Fruit fly (Drosophila melanogaster) whole organism, embryonic: Measurements from ENCODE around the gene Vti1a.

Experiments
- CG1024 ChIP-seq: fragments of 200-800 bp; sonication (Bioruptor generic); IDR thresholded peaks from 2 replicates; pipeline ENCODE4 v1.3.6; 2022; ENCODE audit warnings: missing biosample characterization, missing genetic modification characterization
- CG11696 ChIP-seq: fragments of 200-800 bp; sonication (Bioruptor generic); IDR thresholded peaks from 2 replicates; pipeline ENCODE4 v1.3.6; 2022; ENCODE audit warnings: missing biosample characterization, missing genetic modification characterization
- CG12391 ChIP-seq: fragments of 200-800 bp; sonication (Bioruptor generic); optimal IDR thresholded peaks from 3 replicates; lab custom pipeline; 2018; ENCODE audit warnings: missing biosample characterization, mild to moderate bottlenecking, missing genetic modification characterization, moderate library complexity
- CG12659 ChIP-seq: fragments of 200-800 bp; sonication (Bioruptor generic); optimal IDR thresholded peaks from 3 replicates; lab custom pipeline; 2017; ENCODE audit warnings: mild to moderate bottlenecking, missing biosample characterization, missing genetic modification reagents, missing genetic modification characterization
- CG17186 ChIP-seq: fragments of 200-800 bp; sonication (Bioruptor generic); optimal IDR thresholded peaks from 3 replicates; lab custom pipeline; 2017; ENCODE audit warnings: missing biosample characterization, missing genetic modification reagents, missing genetic modification characterization
- CG17802 ChIP-seq: fragments of 200-800 bp; sonication (Bioruptor generic); optimal IDR thresholded peaks from 2 replicates; lab custom pipeline; 2018; ENCODE audit warnings: missing biosample characterization, mild to moderate bottlenecking, missing genetic modification characterization, moderate library complexity
- CG2199 ChIP-seq: fragments of 200-800 bp; sonication (Bioruptor generic); IDR thresholded peaks from 3 replicates; pipeline ENCODE4 v1.3.6; 2022; ENCODE audit warnings: missing biosample characterization, missing genetic modification characterization
- CG2875 ChIP-seq: fragments of 200-800 bp; sonication (Bioruptor generic); optimal IDR thresholded peaks from 2 replicates; lab custom pipeline; 2017; ENCODE audit warnings: missing biosample characterization, mild to moderate bottlenecking, missing genetic modification characterization, missing genetic modification reagents
- CG2889 ChIP-seq: fragments of 200-800 bp; sonication (Bioruptor generic); IDR thresholded peaks from 3 replicates; pipeline ENCODE4 v1.3.6; 2022; ENCODE audit warnings: missing biosample characterization, missing genetic modification characterization
- CG30403 ChIP-seq: fragments of 200-800 bp; sonication (Bioruptor generic); optimal IDR thresholded peaks from 3 replicates; lab custom pipeline; 2016; ENCODE audit warnings: missing biosample characterization, missing genetic modification characterization
- CG31365 ChIP-seq: fragments of 200-800 bp; sonication (Bioruptor generic); optimal IDR thresholded peaks from 2 replicates; lab custom pipeline; 2018; ENCODE audit warnings: missing biosample characterization, mild to moderate bottlenecking, missing genetic modification characterization
- CG31388 ChIP-seq: fragments of 200-800 bp; sonication (Bioruptor generic); optimal IDR thresholded peaks from 2 replicates; lab custom pipeline; 2016; ENCODE audit warnings: missing biosample characterization, missing genetic modification characterization
- CG4424 ChIP-seq: fragments of 200-800 bp; sonication (Bioruptor generic); optimal IDR thresholded peaks from 3 replicates; lab custom pipeline; 2016; ENCODE audit warnings: missing biosample characterization, missing genetic modification characterization
- CG4820 ChIP-seq: fragments of 200-800 bp; sonication (Bioruptor generic); optimal IDR thresholded peaks from 3 replicates; lab custom pipeline; 2016; ENCODE audit warnings: missing biosample characterization, missing genetic modification characterization
- CG5953 ChIP-seq: fragments of 200-800 bp; sonication (Bioruptor generic); IDR thresholded peaks from 2 replicates; pipeline ENCODE4 v1.3.6; 2022; ENCODE audit warnings: missing biosample characterization, missing genetic modification characterization
- CG6813 ChIP-seq: fragments of 200-800 bp; sonication (Bioruptor generic); optimal IDR thresholded peaks from 2 replicates; lab custom pipeline; 2017; ENCODE audit warnings: missing biosample characterization, missing genetic modification characterization, mild to moderate bottlenecking, moderate library complexity, missing genetic modification reagents
- CG7987 ChIP-seq: fragments of 200-800 bp; sonication (Bioruptor generic); optimal IDR thresholded peaks from 2 replicates; lab custom pipeline; 2018; ENCODE audit warnings: missing biosample characterization, mild to moderate bottlenecking, missing genetic modification characterization, moderate library complexity
- CG8290 ChIP-seq, 3 experiments: fragments of 200-800 bp; sonication (Bioruptor generic); optimal IDR thresholded peaks; 2 replicates each; lab custom pipeline; 2016 to 2019; ENCODE audit warnings: missing biosample characterization in 3 of 3, missing genetic modification characterization in 3 of 3, mild to moderate bottlenecking in 2 of 3, moderate library complexity in 1 of 3
- CG9215 ChIP-seq: fragments of 200-800 bp; sonication (Bioruptor generic); IDR thresholded peaks from 2 replicates; pipeline ENCODE4 v1.3.6; 2022; ENCODE audit warnings: missing biosample characterization, missing genetic modification characterization
- CG9817 ChIP-seq: fragments of 200-800 bp; sonication (Bioruptor generic); optimal IDR thresholded peaks from 2 replicates; lab custom pipeline; 2018; ENCODE audit warnings: missing biosample characterization, mild to moderate bottlenecking, missing genetic modification characterization, moderate library complexity
- CTCF ChIP-seq: fragments of 200-800 bp; sonication (Bioruptor generic); optimal IDR thresholded peaks from 2 replicates; lab custom pipeline; 2017; ENCODE audit warnings: missing biosample characterization, mild to moderate bottlenecking, missing genetic modification characterization, moderate library complexity
- CkIIα-i1 ChIP-seq: fragments of 200-800 bp; sonication (Bioruptor generic); IDR thresholded peaks from 2 replicates; pipeline ENCODE4 v1.3.6; 2022; ENCODE audit warnings: missing biosample characterization, missing genetic modification characterization
- Drgx ChIP-seq: fragments of 200-800 bp; sonication (Bioruptor generic); IDR thresholded peaks from 2 replicates; pipeline ENCODE4 v1.3.6; 2022; ENCODE audit warnings: missing biosample characterization, missing genetic modification characterization
- Eip74EF ChIP-seq, 2 experiments: fragments of 200-800 bp in 1 of 2; fragments of >200 bp in 1 of 2; sonication (Bioruptor generic) in 1 of 2; optimal IDR thresholded peaks; 2 replicates each; lab custom pipeline; 2017 to 2019; ENCODE audit warnings: missing biosample characterization in 2 of 2, missing genetic modification characterization in 2 of 2, mild to moderate bottlenecking in 1 of 2, moderate library complexity in 1 of 2
- Ets97D ChIP-seq: fragments of 200-800 bp; sonication (Bioruptor generic); optimal IDR thresholded peaks from 3 replicates; lab custom pipeline; 2016; ENCODE audit warnings: missing biosample characterization, missing genetic modification characterization
- HmgD ChIP-seq: fragments of 200-800 bp; sonication (Bioruptor generic); optimal IDR thresholded peaks from 3 replicates; lab custom pipeline; 2016; ENCODE audit warnings: missing biosample characterization, missing genetic modification characterization
- Lpt ChIP-seq: fragments of >200 bp; optimal IDR thresholded peaks from 2 replicates; lab custom pipeline; 2018; ENCODE audit warnings: missing biosample characterization, missing genetic modification characterization
- NfI ChIP-seq: fragments of 200-800 bp; sonication (Bioruptor generic); optimal IDR thresholded peaks from 3 replicates; lab custom pipeline; 2018; ENCODE audit warnings: missing biosample characterization, mild to moderate bottlenecking, missing genetic modification characterization, moderate library complexity
- Rx ChIP-seq: fragments of 200-800 bp; sonication (Bioruptor generic); IDR thresholded peaks from 2 replicates; pipeline ENCODE4 v1.3.6; 2022; ENCODE audit warnings: missing biosample characterization, missing genetic modification characterization
- Stat92E ChIP-seq, 3 experiments: fragments of >200 bp in 2 of 3; fragments of 200-800 bp in 1 of 3; sonication (Bioruptor generic) in 1 of 3; optimal IDR thresholded peaks; 2 replicates each; lab custom pipeline; 2017 to 2019; ENCODE audit warnings: missing biosample characterization in 3 of 3, missing genetic modification characterization in 3 of 3, mild to moderate bottlenecking in 1 of 3, moderate library complexity in 1 of 3
- ac ChIP-seq: fragments of 200-800 bp; sonication (Bioruptor generic); optimal IDR thresholded peaks from 3 replicates; lab custom pipeline; 2017; ENCODE audit warnings: missing biosample characterization, mild to moderate bottlenecking, missing genetic modification characterization
- aop ChIP-seq: fragments of 200-800 bp; sonication (Bioruptor generic); IDR thresholded peaks from 2 replicates; pipeline ENCODE4 v1.3.6; 2022; ENCODE audit warnings: missing biosample characterization, missing genetic modification characterization
- bbx ChIP-seq: fragments of 200-800 bp; sonication (Bioruptor generic); IDR thresholded peaks from 2 replicates; pipeline ENCODE4 v1.3.6; 2022; ENCODE audit warnings: missing biosample characterization, missing genetic modification characterization; ENCODE audit not compliant: partially characterized antibody
- bcd ChIP-seq: fragments of 200-800 bp; sonication (Bioruptor generic); optimal IDR thresholded peaks from 2 replicates; lab custom pipeline; 2017; ENCODE audit warnings: missing biosample characterization, mild to moderate bottlenecking, missing genetic modification characterization
- chm ChIP-seq: fragments of 200-800 bp; sonication (Bioruptor generic); IDR thresholded peaks from 2 replicates; pipeline ENCODE4 v1.3.6; 2022; ENCODE audit warnings: missing biosample characterization, missing genetic modification characterization
- crp ChIP-seq, 2 experiments: fragments of 200-800 bp; sonication (Bioruptor generic); optimal IDR thresholded peaks; 2 replicates in 1 of 2; 3 replicates in 1 of 2; lab custom pipeline; 2017; ENCODE audit warnings: missing biosample characterization in 2 of 2, missing genetic modification characterization in 2 of 2, mild to moderate bottlenecking in 1 of 2, moderate library complexity in 1 of 2
- dimm ChIP-seq: fragments of 200-800 bp; sonication (Bioruptor generic); IDR thresholded peaks from 2 replicates; pipeline ENCODE4 v1.3.6; 2022; ENCODE audit warnings: missing biosample characterization, missing genetic modification characterization
- dm ChIP-seq: fragments of 200-800 bp; sonication (Bioruptor generic); optimal IDR thresholded peaks from 3 replicates; lab custom pipeline; 2016; ENCODE audit warnings: missing biosample characterization, missing genetic modification characterization
- esg ChIP-seq: fragments of 200-800 bp; sonication (Bioruptor generic); conservative IDR thresholded peaks from 2 replicates; pipeline ENCODE4 v1.3.6; 2022; ENCODE audit warnings: missing biosample characterization, missing genetic modification characterization
- ftz-f1 ChIP-seq: fragments of 200-800 bp; sonication (Bioruptor generic); optimal IDR thresholded peaks from 2 replicates; lab custom pipeline; 2016; ENCODE audit warnings: missing biosample characterization, missing genetic modification characterization
- grau ChIP-seq: fragments of 200-800 bp; optimal IDR thresholded peaks from 3 replicates; lab custom pipeline; 2019; ENCODE audit warnings: missing biosample characterization, mild to moderate bottlenecking, missing genetic modification characterization, moderate library complexity
- ken ChIP-seq: fragments of 200-800 bp; sonication (Bioruptor generic); IDR thresholded peaks from 3 replicates; pipeline ENCODE4 v1.3.6; 2022; ENCODE audit warnings: missing biosample characterization, missing genetic modification characterization
- lbe ChIP-seq: fragments of 200-800 bp; sonication (Bioruptor generic); optimal IDR thresholded peaks from 2 replicates; lab custom pipeline; 2016; ENCODE audit warnings: missing biosample characterization, mild to moderate bottlenecking, missing genetic modification characterization
- nau ChIP-seq: fragments of 200-800 bp; sonication (Bioruptor generic); optimal IDR thresholded peaks from 3 replicates; lab custom pipeline; 2017; ENCODE audit warnings: missing biosample characterization, mild to moderate bottlenecking, missing genetic modification characterization, missing genetic modification reagents
- nerfin-1 ChIP-seq: fragments of 200-800 bp; sonication (Bioruptor generic); optimal IDR thresholded peaks from 3 replicates; lab custom pipeline; 2019; ENCODE audit warnings: missing biosample characterization, mild to moderate bottlenecking, missing genetic modification characterization, moderate library complexity
- org-1 ChIP-seq: fragments of 200-800 bp; sonication (Bioruptor generic); optimal IDR thresholded peaks from 2 replicates; lab custom pipeline; 2017; ENCODE audit warnings: missing biosample characterization, missing genetic modification characterization
- pnt ChIP-seq: fragments of 200-800 bp; sonication (Bioruptor generic); optimal IDR thresholded peaks from 3 replicates; lab custom pipeline; 2016; ENCODE audit warnings: missing biosample characterization, missing genetic modification characterization
- prd ChIP-seq, 3 experiments: fragments of >200 bp in 2 of 3; fragments of 200-800 bp in 1 of 3; sonication (Bioruptor generic) in 1 of 3; optimal IDR thresholded peaks in 2 of 3; IDR thresholded peaks in 1 of 3; 2 replicates in 2 of 3; 3 replicates in 1 of 3; pipeline versions ENCODE4 v1.3.6 to Lab custom; 2017 to 2022; ENCODE audit warnings: missing biosample characterization in 1 of 3, missing genetic modification characterization in 1 of 3
- ssp ChIP-seq: fragments of 200-800 bp; sonication (Bioruptor generic); IDR thresholded peaks from 2 replicates; pipeline ENCODE4 v1.3.6; 2022; ENCODE audit warnings: missing biosample characterization, missing genetic modification characterization
- vfl ChIP-seq: fragments of 200-800 bp; sonication (Bioruptor generic); optimal IDR thresholded peaks from 2 replicates; lab custom pipeline; 2016; ENCODE audit warnings: missing biosample characterization, missing genetic modification characterization
- z ChIP-seq: fragments of 200-800 bp; sonication (Bioruptor generic); IDR thresholded peaks from 3 replicates; pipeline ENCODE4 v1.3.6; 2022; ENCODE audit warnings: missing biosample characterization, missing genetic modification characterization

Gene Vti1a

dm6 chr3L:685441-685804, 7.3 kb downstream of the Vti1a start, which contains the start of gene ebd1 (continued):
- TF ChIP-seq Eip74EF (GFP tag; optimal IDR thresholded peaks at IDR 0.05; lab: Kevin White, UChicago) (no peak), CG12659 (GFP tag; lab: Kevin White, UChicago) (peak; percentile 7), vfl (GFP tag; lab: Kevin White, UChicago) (no peak), dm (GFP tag; lab: Kevin White, UChicago) (peak; percentile 79), CG2199 (GFP tag; lab: Robert Waterston, UW) (0 out of 3 replicates have a peak, but pooled peaks have one; percentile 49), CG2875 (no peak), CG8290 (GFP tag; optimal IDR thresholded peaks at IDR 0.05; lab: Kevin White, UChicago) (peak; percentile 47), CG8290 (tag; optimal IDR thresholded peaks at IDR 0.05; lab: Kevin White, UChicago) (peak; percentile 24 to 61), Drgx (GFP tag; lab: Robert Waterston, UW) (0 out of 2 replicates have a peak, but pooled peaks have one; percentile 22), bcd (GFP tag; lab: Kevin White, UChicago) (no peak), CG9817 (no peak), prd (optimal IDR thresholded peaks at IDR 0.05; lab: Kevin White, UChicago) (no peak), prd (GFP tag; IDR thresholded peaks at IDR 0.05; lab: Robert Waterston, UW) (no peak), CG11696 (GFP tag; lab: Robert Waterston, UW) (no peak), CG9215 (GFP tag; lab: Robert Waterston, UW) (no peak), ssp (GFP tag; lab: Robert Waterston, UW) (no peak), lbe (GFP tag; lab: Kevin White, UChicago) (no peak), aop (peak; percentile 34; the same call in 1 of the 2 replicates), CG17802 (tag; lab: Kevin White, UChicago) (no peak), CG31388 (GFP tag; lab: Kevin White, UChicago) (no peak), CG12391 (no peak), CG2889 (no peak), CG30403 (GFP tag; lab: Kevin White, UChicago) (no peak), CG4820 (GFP tag; lab: Kevin White, UChicago) (no peak), CkIIα-i1 (GFP tag; lab: Robert Waterston, UW) (no peak), ftz-f1 (GFP tag; lab: Kevin White, UChicago) (peak; percentile 43), dimm (no peak), HmgD (no peak), bbx (0 out of 2 replicates have a peak, but pooled peaks have one; percentile 8), nau (GFP tag; lab: Kevin White, UChicago) (no peak), CG6813 (no peak), CTCF (GFP tag; lab: Kevin White, UChicago) (peak; percentile 33), CG17186 (GFP tag; lab: Kevin White, UChicago) (peak; percentile 37), CG7987 (no peak), ken (GFP tag; lab: Robert Waterston, UW) (no peak), NfI (no peak), crp (GFP tag; optimal IDR thresholded peaks at IDR 0.05; lab: Kevin White, UChicago) (peak in 1 of 2 experiments; percentile 75), Lpt (GFP tag; lab: Kevin White, UChicago) (no peak), Ets97D (GFP tag; lab: Kevin White, UChicago) (peak; percentile 74), chm (GFP tag; lab: Robert Waterston, UW) (no peak), nerfin-1 (tag; lab: Kevin White, UChicago) (peak; percentile 50), CG4424 (GFP tag; lab: Kevin White, UChicago) (no peak), grau (tag; lab: Kevin White, UChicago) (no peak), ac (GFP tag; lab: Kevin White, UChicago) (no peak), CG31365 (no peak), pnt (GFP tag; lab: Kevin White, UChicago) (no peak), esg (GFP tag; lab: Robert Waterston, UW) (no peak), CG1024 (GFP tag; lab: Robert Waterston, UW) (no peak), CG5953 (no peak), org-1 (no peak), Stat92E (GFP tag; optimal IDR thresholded peaks at IDR 0.05; lab: Kevin White, UChicago) (no peak), z (GFP tag; lab: Robert Waterston, UW) (no peak), Rx (GFP tag; lab: Robert Waterston, UW) (no peak)
